Worm (Caenorhabditis elegans) whole organism, L4/young adult: ENCODE results near the gene T04F8.7.

ENCODE experiments used
- W03F9.2 ChIP-seq: fragments of 150-350 bp; optimal IDR thresholded peaks from 2 replicates; lab custom pipeline; 2014; ENCODE audit warnings: missing biosample characterization, missing genetic modification characterization
- dao-5 ChIP-seq: sonication (generic microtip); optimal IDR thresholded peaks from 2 replicates; lab custom pipeline; 2016; ENCODE audit warnings: missing genotype, missing genetic modification characterization, moderate library complexity, missing compliant biosample characterization
- him-1 ChIP-seq: sonication (generic microtip); optimal IDR thresholded peaks from 2 replicates; lab custom pipeline; 2016; ENCODE audit warnings: missing genotype, missing genetic modification reagents, missing genetic modification characterization, missing compliant biosample characterization

- TF ChIP-seq W03F9.2 (no peak), dao-5 (no peak), him-1 (tag; lab: Kevin White, UChicago) (no peak)
These were observed 39.3 kb upstream of the T04F8.7 start for ce11 chrX:11720058-11720457.
